Fruit fly (Drosophila melanogaster): ENCODE measurements around the gene rg.

Gene rg

DNA sequence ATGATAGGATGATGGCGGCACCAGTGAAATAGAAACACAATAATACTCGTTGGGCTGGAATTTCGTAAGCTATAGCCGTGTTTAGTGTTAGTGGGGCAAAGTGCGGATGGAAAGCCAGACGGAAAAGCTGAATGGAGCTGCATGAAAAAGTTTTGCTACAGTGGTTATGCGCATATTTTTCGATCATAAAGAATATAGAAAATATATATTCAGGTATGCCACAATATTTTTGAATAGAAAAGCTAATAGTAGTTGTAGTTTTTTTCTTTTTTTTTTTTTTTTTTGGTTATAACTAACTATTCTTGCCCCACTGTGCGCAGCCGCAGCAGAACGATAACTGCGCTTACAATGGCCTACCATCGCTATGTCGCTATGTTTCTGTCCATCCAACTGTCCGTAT lies 201.0 kb downstream of the rg start:
- TF ChIP-seq CG8478 (optimal IDR thresholded peaks at IDR 0.05) (no peak), CTCF (optimal IDR thresholded peaks at IDR 0.05) (no peak)

- TF ChIP-seq CTCF (optimal IDR thresholded peaks at IDR 0.05) = peak; percentile 71 to 88
- no peak for TF ChIP-seq CG8478 (optimal IDR thresholded peaks at IDR 0.05)
Measured at dm6 chrX:5289692-5290091, 204.1 kb downstream of the rg start.

dm6 chrX:5293141-5293540 lies 207.6 kb downstream of the rg start:
- no peak for TF ChIP-seq CG8478 (optimal IDR thresholded peaks at IDR 0.05)
- TF ChIP-seq CTCF (optimal IDR thresholded peaks at IDR 0.05) = no peak

DNA sequence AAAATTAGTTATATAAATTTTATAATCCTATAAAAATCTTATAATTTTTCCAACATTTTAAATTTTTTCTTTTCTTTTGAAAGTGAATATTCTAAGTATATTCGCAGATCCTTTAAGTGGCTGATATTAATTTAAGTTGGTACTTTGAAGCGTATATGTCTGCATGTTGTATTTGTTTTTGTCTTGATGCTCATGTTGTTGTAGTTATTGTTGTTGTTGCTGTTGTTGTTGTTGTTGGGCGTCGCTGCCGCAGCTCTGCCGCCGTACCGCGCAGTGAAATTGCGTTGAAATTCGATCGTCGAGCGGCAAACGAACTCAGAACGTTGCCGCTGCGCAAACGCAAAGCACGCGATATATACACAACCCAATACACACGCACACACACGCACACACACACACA lies 210.2 kb downstream of the rg start, which contains the start of gene CG42749:
Gene CG42749 (plus strand): TSS at position 301 of the 400 bp plus-strand sequence.
- TF ChIP-seq CG8478 (optimal IDR thresholded peaks at IDR 0.05) = no peak
- TF ChIP-seq CTCF (optimal IDR thresholded peaks at IDR 0.05) = no peak

dm6 chrX:5299957-5300356 lies 214.4 kb downstream of the rg start:
- no peak for TF ChIP-seq CTCF (optimal IDR thresholded peaks at IDR 0.05)
- TF ChIP-seq CG8478 (optimal IDR thresholded peaks at IDR 0.05) = no peak

DNA sequence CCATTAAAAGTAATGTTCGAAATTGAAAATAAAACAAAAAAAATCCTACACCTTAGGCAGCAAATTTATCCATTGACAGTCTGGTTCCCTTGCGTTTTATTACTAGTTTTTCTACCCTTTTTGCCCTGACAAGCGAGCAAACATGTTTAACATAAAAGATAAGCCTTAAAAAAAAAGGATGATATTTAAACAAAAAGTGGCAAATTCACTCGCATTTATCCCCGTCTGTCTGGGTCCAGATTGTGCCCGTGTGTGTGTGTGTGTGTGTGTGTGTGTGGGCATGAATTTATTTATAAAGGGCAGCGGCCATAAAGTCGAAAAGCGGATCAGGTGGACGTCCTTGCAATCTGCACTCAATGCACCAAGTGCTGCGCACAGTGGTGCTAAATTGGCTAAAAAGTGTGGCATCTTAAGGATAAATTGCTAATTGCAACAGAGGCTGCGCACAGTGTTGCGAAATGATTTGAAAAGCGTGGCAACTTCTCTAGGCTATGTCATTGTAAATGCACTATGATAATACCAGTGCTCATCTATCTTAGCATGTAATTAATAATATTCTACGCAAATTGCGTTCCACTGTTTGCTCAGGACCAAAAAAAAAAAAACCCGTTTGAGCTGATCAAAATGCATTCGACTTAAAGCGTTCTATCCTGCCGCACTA lies 215.2 kb downstream of the rg start:
- no peak for TF ChIP-seq CTCF (optimal IDR thresholded peaks at IDR 0.05)
- no peak for TF ChIP-seq CG8478 (optimal IDR thresholded peaks at IDR 0.05)
